Worm (Caenorhabditis elegans) whole organism, young adult: ENCODE data around the gene K01A12.4.

Experiments
- B0261.1 ChIP-seq: sonication (generic microtip); optimal IDR thresholded peaks from 2 replicates; lab custom pipeline; 2016; ENCODE audit warnings: mild to moderate bottlenecking, missing genetic modification characterization, moderate library complexity, missing compliant biosample characterization
- K11D2.4 ChIP-seq: fragments of 200-800 bp; sonication (Bioruptor generic); IDR thresholded peaks from 2 replicates; pipeline ENCODE4 v1.3.6; 2022; ENCODE audit warnings: missing genetic modification reagents, missing genetic modification characterization, missing compliant biosample characterization
- K12H6.12 ChIP-seq: fragments of 200-800 bp; sonication (Bioruptor generic); optimal IDR thresholded peaks from 2 replicates; lab custom pipeline; 2018; ENCODE audit warnings: mild to moderate bottlenecking, missing genetic modification characterization, missing compliant biosample characterization
- Y95B8A.8 ChIP-seq: fragments of 200-800 bp; sonication (Bioruptor generic); IDR thresholded peaks from 2 replicates; pipeline ENCODE4 v1.3.6; 2022; ENCODE audit warnings: missing genetic modification reagents, missing genetic modification characterization, missing compliant biosample characterization
- attf-5 ChIP-seq: fragments of 200-800 bp; sonication (Bioruptor generic); optimal IDR thresholded peaks from 2 replicates; lab custom pipeline; 2018; ENCODE audit warnings: mild to moderate bottlenecking, missing genetic modification characterization, missing compliant biosample characterization
- bed-1 ChIP-seq: fragments of 200-800 bp; sonication (Bioruptor generic); IDR thresholded peaks from 2 replicates; pipeline ENCODE4 v1.3.6; 2022; ENCODE audit warnings: missing genetic modification reagents, missing genetic modification characterization, missing compliant biosample characterization
- bed-2 ChIP-seq: fragments of 200-800 bp; sonication (Bioruptor generic); IDR thresholded peaks from 2 replicates; pipeline ENCODE4 v1.3.6; 2022; ENCODE audit warnings: missing genetic modification reagents, missing genetic modification characterization, missing compliant biosample characterization
- ccch-3 ChIP-seq: fragments of 200-800 bp; sonication (Bioruptor generic); optimal IDR thresholded peaks from 2 replicates; lab custom pipeline; 2018; ENCODE audit warnings: mild to moderate bottlenecking, missing genetic modification characterization, missing compliant biosample characterization
- hmg-20 ChIP-seq: fragments of 200-800 bp; sonication (Bioruptor generic); IDR thresholded peaks from 2 replicates; pipeline ENCODE4 v1.3.6; 2022; ENCODE audit warnings: missing genetic modification reagents, missing genetic modification characterization, missing compliant biosample characterization
- let-526 ChIP-seq: fragments of 200-800 bp; sonication (Bioruptor generic); IDR thresholded peaks from 2 replicates; pipeline ENCODE4 v1.3.6; 2022; ENCODE audit warnings: missing genetic modification reagents, missing genetic modification characterization, missing compliant biosample characterization
- repo-1 ChIP-seq: sonication (generic microtip); optimal IDR thresholded peaks from 2 replicates; lab custom pipeline; 2017; ENCODE audit warnings: mild to moderate bottlenecking, missing genetic modification characterization, missing compliant biosample characterization
- snpc-4 ChIP-seq, 5 experiments: fragments of 150-350 bp in 1 of 5; sonication (generic microtip) in 4 of 5; optimal IDR thresholded peaks; 2 replicates each; lab custom pipeline; 2014 to 2018; ENCODE audit warnings: missing genetic modification characterization in 5 of 5, missing biosample characterization in 3 of 5, antibody characterized with exemption in 2 of 5, mild to moderate bottlenecking in 2 of 5, missing compliant biosample characterization in 2 of 5, missing genotype in 2 of 5, moderate library complexity in 2 of 5, missing genetic modification reagents in 1 of 5
- unc-62 ChIP-seq: fragments of 150-350 bp; optimal IDR thresholded peaks from 2 replicates; lab custom pipeline; 2014; ENCODE audit warnings: missing biosample characterization, missing genetic modification reagents, missing genetic modification characterization
- ztf-18 ChIP-seq: sonication (generic microtip); optimal IDR thresholded peaks from 2 replicates; lab custom pipeline; 2016; ENCODE audit warnings: missing genotype, mild to moderate bottlenecking, missing genetic modification characterization, missing compliant biosample characterization

- TF ChIP-seq K11D2.4 (GFP tag; lab: Robert Waterston, UW) (no peak), bed-2 (GFP tag; lab: Robert Waterston, UW) (no peak), hmg-20 (GFP tag; lab: Robert Waterston, UW) (no peak), B0261.1 (tag; lab: Kevin White, UChicago) (no peak), K12H6.12 (tag; lab: Kevin White, UChicago) (no peak), bed-1 (GFP tag; lab: Robert Waterston, UW) (no peak), ztf-18 (tag; lab: Kevin White, UChicago) (no peak), unc-62 (GFP tag; lab: Kevin White, UChicago) (no peak), snpc-4 (GFP tag; optimal IDR thresholded peaks at IDR 0.05; lab: Kevin White, UChicago) (no peak), snpc-4 (tag; optimal IDR thresholded peaks at IDR 0.05; lab: Kevin White, UChicago) (no peak), Y95B8A.8 (GFP tag; lab: Robert Waterston, UW) (no peak), attf-5 (GFP tag; lab: Kevin White, UChicago) (no peak), ccch-3 (GFP tag; lab: Kevin White, UChicago) (no peak), repo-1 (tag; lab: Kevin White, UChicago) (no peak), let-526 (GFP tag; lab: Robert Waterston, UW) (no peak)
These were observed 50.2 kb downstream of the K01A12.4 start for ce11 chrX:8660909-8661308.
